Worm (Caenorhabditis elegans): ENCODE data around the gene C32H11.4.

C32H11.4 gene

ce11 chrIV:12918256-12918655 lies 2.8 kb upstream of the C32H11.4 start, which contains the start of gene C32H11.3:
TSS of gene C32H11.3 (plus strand) at chrIV:12918556.
- TF ChIP-seq Y5F2A.4 (GFP tag; optimal IDR thresholded peaks at IDR 0.05) (no peak), nhr-28 (tag; optimal IDR thresholded peaks at IDR 0.05) (no peak), lin-39 (tag; optimal IDR thresholded peaks at IDR 0.05) (no peak), zip-11 (GFP tag; IDR thresholded peaks at IDR 0.05) (no peak), nhr-42 (GFP tag; IDR thresholded peaks at IDR 0.05) (no peak), jun-1 (tag; optimal IDR thresholded peaks at IDR 0.05) (no peak)

DNA sequence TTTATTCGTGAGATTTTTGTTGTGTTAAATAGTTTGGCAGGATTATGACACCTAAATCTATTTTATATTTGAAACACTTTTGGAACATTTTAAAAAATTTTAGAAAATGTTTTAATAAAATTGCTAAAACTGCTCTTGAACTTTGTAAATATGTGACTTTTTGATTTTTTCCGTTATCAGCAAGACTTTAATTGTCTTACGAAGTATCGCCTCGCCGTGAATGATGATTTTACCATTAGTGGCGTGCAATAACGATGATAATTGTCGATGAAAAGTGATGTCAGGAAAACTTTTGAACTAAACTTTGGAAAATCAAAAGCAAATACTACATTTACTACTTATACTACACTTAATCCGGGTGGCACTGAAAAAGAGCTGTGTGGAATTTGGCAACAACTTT lies 511 bp upstream of the C32H11.4 start:
- TF ChIP-seq daf-8 (GFP tag; IDR thresholded peaks at IDR 0.05) (no peak), unc-62 (GFP tag; optimal IDR thresholded peaks at IDR 0.05 in 1 of 2) (peak in 1 of 2 experiments; percentile 22), unc-62 (tag; optimal IDR thresholded peaks at IDR 0.05) (no peak), hmg-1.1 (GFP tag; IDR thresholded peaks at IDR 0.05) (no peak), T20F7.1 (GFP tag; optimal IDR thresholded peaks at IDR 0.05) (no peak), zfp-2 (tag; optimal IDR thresholded peaks at IDR 0.05) (no peak), snpc-1.2 (GFP tag; IDR thresholded peaks at IDR 0.05) (no peak), jun-1 (tag; optimal IDR thresholded peaks at IDR 0.05) (no peak), nhr-28 (tag; optimal IDR thresholded peaks at IDR 0.05) (peak; percentile 66), vab-7 (GFP tag; IDR thresholded peaks at IDR 0.05) (no peak), nhr-42 (GFP tag; IDR thresholded peaks at IDR 0.05) (no peak), dmd-6 (GFP tag; IDR thresholded peaks at IDR 0.05) (peak; percentile 69), daf-16 (GFP tag; optimal IDR thresholded peaks at IDR 0.05) (no peak), daf-16 (tag; optimal IDR thresholded peaks at IDR 0.05) (peak; percentile 34), daf-12 (tag; optimal IDR thresholded peaks at IDR 0.05) (no peak), nhr-48 (tag; optimal IDR thresholded peaks at IDR 0.05) (no peak), dmd-9 (GFP tag; IDR thresholded peaks at IDR 0.05) (no peak), ceh-44 (GFP tag; IDR thresholded peaks at IDR 0.05) (no peak), pqm-1 (tag; optimal IDR thresholded peaks at IDR 0.05) (peak; percentile 25), F26F4.8 (GFP tag; conservative IDR thresholded peaks at IDR 0.05) (no peak), Y105C5A.15 (GFP tag; IDR thresholded peaks at IDR 0.05) (no peak), nhr-25 (tag; optimal IDR thresholded peaks at IDR 0.05; ENCODE audit: borderline replicate concordance, insufficient read depth) (no peak), F44E2.7 (GFP tag; IDR thresholded peaks at IDR 0.05) (no peak), lin-39 (tag; optimal IDR thresholded peaks at IDR 0.05) (no peak)

- TF ChIP-seq pqm-1 (tag; optimal IDR thresholded peaks at IDR 0.05): no peak
- TF ChIP-seq F37D6.2 (tag; optimal IDR thresholded peaks at IDR 0.05): no peak
- TF ChIP-seq hlh-30 (tag; optimal IDR thresholded peaks at IDR 0.05; ENCODE audit: insufficient read depth): no peak
- TF ChIP-seq dpl-1 (GFP tag; optimal IDR thresholded peaks at IDR 0.05): no peak
- no peak for TF ChIP-seq ZK546.5 (tag; optimal IDR thresholded peaks at IDR 0.05)
- no peak for TF ChIP-seq Y75B8A.6 (GFP tag; IDR thresholded peaks at IDR 0.05)
- no peak for TF ChIP-seq nhr-102 (tag; optimal IDR thresholded peaks at IDR 0.05)
- no peak for TF ChIP-seq F10B5.3 (tag; optimal IDR thresholded peaks at IDR 0.05)
- no peak for TF ChIP-seq zfp-3 (GFP tag; conservative IDR thresholded peaks at IDR 0.05)
- TF ChIP-seq nhr-41 (GFP tag; IDR thresholded peaks at IDR 0.05): no peak
- TF ChIP-seq php-3 (GFP tag; IDR thresholded peaks at IDR 0.05): no peak
- TF ChIP-seq nhr-11 (tag; optimal IDR thresholded peaks at IDR 0.05): no peak
- TF ChIP-seq dmd-8 (GFP tag; IDR thresholded peaks at IDR 0.05): no peak
- no peak for TF ChIP-seq daf-8 (GFP tag; IDR thresholded peaks at IDR 0.05)
- no peak for TF ChIP-seq spr-1 (tag; optimal IDR thresholded peaks at IDR 0.05)
- TF ChIP-seq nhr-237 (tag; optimal IDR thresholded peaks at IDR 0.05): no peak
- no peak for TF ChIP-seq ceh-20 (GFP tag; IDR thresholded peaks at IDR 0.05)
- TF ChIP-seq ztf-11 (tag; optimal IDR thresholded peaks at IDR 0.05): no peak
Measured at ce11 chrIV:12924332-12924731, 3.3 kb downstream of the C32H11.4 start, which contains the start of gene srlf-4. TSS of gene srlf-4 (minus strand) at chrIV:12924432.
